Worm (Caenorhabditis elegans): ENCODE results near the gene M163.7.

- no peak for TF ChIP-seq ama-1 (optimal IDR thresholded peaks at IDR 0.05)
- TF ChIP-seq flt-1 (GFP tag; IDR thresholded peaks at IDR 0.05): no peak
- TF ChIP-seq hnd-1 (tag; optimal IDR thresholded peaks at IDR 0.05): no peak
- no peak for TF ChIP-seq ceh-36 (tag; optimal IDR thresholded peaks at IDR 0.05)
- TF ChIP-seq tra-4 (tag; optimal IDR thresholded peaks at IDR 0.05): no peak
- no peak for TF ChIP-seq scrt-1 (GFP tag; IDR thresholded peaks at IDR 0.05)
- no peak for TF ChIP-seq ceh-13 (GFP tag; optimal IDR thresholded peaks at IDR 0.05)
- no peak for TF ChIP-seq tbx-37 (GFP tag; conservative IDR thresholded peaks at IDR 0.05)
- no peak for TF ChIP-seq B0310.2 (tag; optimal IDR thresholded peaks at IDR 0.05)
Observed at ce11 chrX:14481637-14482036, 17.0 kb downstream of the M163.7 start.

Data from whole organism, early embryonic.